Worm (Caenorhabditis elegans) whole organism, L4/young adult: Measurements from ENCODE around the gene dpyd-1.

Experiments
- W03F9.2 ChIP-seq: fragments of 150-350 bp; optimal IDR thresholded peaks from 2 replicates; lab custom pipeline; 2014; ENCODE audit warnings: missing biosample characterization, missing genetic modification characterization
- dao-5 ChIP-seq: sonication (generic microtip); optimal IDR thresholded peaks from 2 replicates; lab custom pipeline; 2016; ENCODE audit warnings: missing genotype, missing genetic modification characterization, moderate library complexity, missing compliant biosample characterization
- him-1 ChIP-seq: sonication (generic microtip); optimal IDR thresholded peaks from 2 replicates; lab custom pipeline; 2016; ENCODE audit warnings: missing genotype, missing genetic modification reagents, missing genetic modification characterization, missing compliant biosample characterization

Gene dpyd-1

ce11 chrX:5518352-5518751, 50.7 kb downstream of the dpyd-1 start:
- no peak for TF ChIP-seq him-1 (tag; lab: Kevin White, UChicago)
- no peak for TF ChIP-seq W03F9.2 (tag; lab: Kevin White, UChicago)

DNA sequence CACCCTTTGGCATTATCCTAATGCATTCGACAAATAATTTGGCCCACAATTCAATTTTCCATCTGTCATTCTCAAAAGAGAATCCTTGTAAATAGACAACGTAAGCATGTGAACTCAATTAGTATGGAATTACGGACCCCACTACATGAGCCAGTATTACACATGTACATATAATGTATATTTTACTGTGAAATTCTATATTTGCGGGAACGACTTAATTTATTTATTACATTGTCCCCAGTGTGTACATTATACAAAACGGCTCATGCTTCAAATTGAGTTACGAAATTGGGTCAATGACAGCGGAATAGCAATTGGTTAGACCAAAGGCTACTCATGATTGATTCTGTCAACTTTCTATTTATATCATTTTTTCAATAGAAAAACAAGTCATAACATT, 51.9 kb downstream of the dpyd-1 start:
- TF ChIP-seq dao-5 (tag; lab: Kevin White, UChicago) (no peak), W03F9.2 (tag; lab: Kevin White, UChicago) (no peak), him-1 (tag; lab: Kevin White, UChicago) (no peak)
